Fruit fly (Drosophila melanogaster): ENCODE results near the gene Sfp84E.
"Not testable (repeated sequence)": the region's sequence is repeated elsewhere in the genome, so short reads cannot be mapped to it uniquely, and the experiment has no call there.

Gene Sfp84E

dm6 chr3R:7977011-7977925, 2.9 kb downstream of the Sfp84E start (continued):
- TF ChIP-seq Eip74EF (GFP tag; optimal IDR thresholded peaks at IDR 0.05) (no peak), Pdp1 (GFP tag; optimal IDR thresholded peaks at IDR 0.05) (peak; percentile 10 to 94), PHDP (tag; optimal IDR thresholded peaks at IDR 0.05) (peak; percentile 31), Oli (tag; optimal IDR thresholded peaks at IDR 0.05) (no peak), NFAT (GFP tag; IDR thresholded peaks at IDR 0.05) (no peak), pb (GFP tag; optimal IDR thresholded peaks at IDR 0.05) (peak; percentile 3)

- TF ChIP-seq vvl (GFP tag; IDR thresholded peaks at IDR 0.05) (peak; percentile 57), D19A (tag; optimal IDR thresholded peaks at IDR 0.05) (peak; percentile 57), CG11696 (GFP tag; IDR thresholded peaks at IDR 0.05) (peak; percentile 15; the same call in 1 of the 2 replicates), CG9215 (GFP tag; IDR thresholded peaks at IDR 0.05) (peak; percentile 30; the same call in 1 of the 2 replicates), Rfx (GFP tag; IDR thresholded peaks at IDR 0.05) (peak; percentile 50), al (GFP tag; IDR thresholded peaks at IDR 0.05) (0 out of 2 replicates have a peak, but pooled peaks have one; percentile 22), prd (GFP tag; IDR thresholded peaks at IDR 0.05) (peak; percentile 49; the same call in 2 of the 3 replicates), CG11695 (GFP tag; IDR thresholded peaks at IDR 0.05) (peak; percentile 59; the same call in 1 of the 3 replicates), Ada2b (GFP tag; IDR thresholded peaks at IDR 0.05) (peak; percentile 51), ranshi (GFP tag; IDR thresholded peaks at IDR 0.05) (peak; percentile 64; the same call in 1 of the 2 replicates), Dbx (GFP tag; IDR thresholded peaks at IDR 0.05) (peak; percentile 43; the same call in 2 of the 3 replicates), pan (GFP tag; optimal IDR thresholded peaks at IDR 0.05 in 1 of 2, IDR thresholded peaks at IDR 0.05 in 1 of 2) (peak in 1 of 2 experiments; percentile 38), CG32532 (GFP tag; IDR thresholded peaks at IDR 0.05) (peak; percentile 72), tgo (GFP tag; IDR thresholded peaks at IDR 0.05) (peak; percentile 35; the same call in 1 of the 3 replicates), onecut (GFP tag; IDR thresholded peaks at IDR 0.05) (0 out of 2 replicates have a peak, but pooled peaks have one; percentile 4), E2f1 (GFP tag; IDR thresholded peaks at IDR 0.05) (peak; percentile 58), Ptx1 (GFP tag; IDR thresholded peaks at IDR 0.05) (peak; percentile 67), Drgx (GFP tag; IDR thresholded peaks at IDR 0.05) (peak; percentile 70), CG14441 (GFP tag; IDR thresholded peaks at IDR 0.05) (peak; percentile 40; the same call in 1 of the 2 replicates), Trl (optimal IDR thresholded peaks at IDR 0.05) (peak in 1 of 2 experiments; percentile 72), zfh1 (GFP tag; IDR thresholded peaks at IDR 0.05) (peak; percentile 42; the same call in 1 of the 3 replicates), hkb (GFP tag; IDR thresholded peaks at IDR 0.05) (peak; percentile 64), dysf (GFP tag; IDR thresholded peaks at IDR 0.05) (peak; percentile 68; the same call in 2 of the 3 replicates)
- not testable (repeated sequence) for TF ChIP-seq prd (optimal IDR thresholded peaks at IDR 0.05); pan (optimal IDR thresholded peaks at IDR 0.05); Trl (GFP tag; optimal IDR thresholded peaks at IDR 0.05); hkb (optimal IDR thresholded peaks at IDR 0.05)
These were observed 6.2 kb downstream of the Sfp84E start for dm6 chr3R:7973906-7974305.

dm6 chr3R:7973049-7973448, 7.1 kb downstream of the Sfp84E start:
- TF ChIP-seq Max (GFP tag; optimal IDR thresholded peaks at IDR 0.05), result no peak
- no peak for TF ChIP-seq CG18476 (GFP tag; optimal IDR thresholded peaks at IDR 0.05)
- no peak for TF ChIP-seq cas (GFP tag; IDR thresholded peaks at IDR 0.05)
- peak; percentile 9 for TF ChIP-seq CG10267 (tag; optimal IDR thresholded peaks at IDR 0.05)
- TF ChIP-seq CG1832 (GFP tag; optimal IDR thresholded peaks at IDR 0.05), result no peak
- TF ChIP-seq CG11504 (tag; optimal IDR thresholded peaks at IDR 0.05), result peak; percentile 4
- TF ChIP-seq CG3838 (GFP tag; optimal IDR thresholded peaks at IDR 0.05), result no peak
- no peak for TF ChIP-seq Sox100B (GFP tag; optimal IDR thresholded peaks at IDR 0.05)
- no peak; the same call in 2 of the 3 replicates for TF ChIP-seq zfh1 (GFP tag; IDR thresholded peaks at IDR 0.05)
- no peak for TF ChIP-seq CG7745 (tag; optimal IDR thresholded peaks at IDR 0.05)
- TF ChIP-seq H2.0 (GFP tag; IDR thresholded peaks at IDR 0.05), result no peak
- TF ChIP-seq bbx (GFP tag; IDR thresholded peaks at IDR 0.05; ENCODE audit: partially characterized antibody), result no peak
- TF ChIP-seq peb (GFP tag; IDR thresholded peaks at IDR 0.05), result no peak
- no peak for TF ChIP-seq tna (GFP tag; IDR thresholded peaks at IDR 0.05; ENCODE audit: partially characterized antibody)
- TF ChIP-seq CG32532 (GFP tag; IDR thresholded peaks at IDR 0.05), result peak; percentile 42; the same call in 1 of the 2 replicates
- peak; percentile 19 for TF ChIP-seq CG14710 (tag; optimal IDR thresholded peaks at IDR 0.05)
- no peak for TF ChIP-seq CG2199 (GFP tag; IDR thresholded peaks at IDR 0.05)
- TF ChIP-seq pum (GFP tag; optimal IDR thresholded peaks at IDR 0.05), result no peak
